Worm (Caenorhabditis elegans) whole organism, L4 larva: Measurements from ENCODE around the gene F34H10.3.

Experiments used
- F37D6.2 ChIP-seq: sonication (generic microtip); optimal IDR thresholded peaks from 2 replicates; lab custom pipeline; 2016; ENCODE audit warnings: mild to moderate bottlenecking, missing genetic modification characterization, missing compliant biosample characterization
- F49E8.2 ChIP-seq: sonication (generic microtip); optimal IDR thresholded peaks from 2 replicates; lab custom pipeline; 2016; ENCODE audit warnings: missing compliant biosample characterization, mild to moderate bottlenecking, missing genetic modification characterization, borderline replicate concordance
- T20F7.1 ChIP-seq: fragments of 200-800 bp; sonication (Bioruptor generic); optimal IDR thresholded peaks from 2 replicates; lab custom pipeline; 2018; ENCODE audit warnings: mild to moderate bottlenecking, missing genetic modification characterization, missing compliant biosample characterization
- Y48G9A.11 ChIP-seq: fragments of 200-800 bp; sonication (Bioruptor generic); IDR thresholded peaks from 2 replicates; pipeline ENCODE4 v1.3.6; 2022; ENCODE audit warnings: missing genetic modification reagents, missing genetic modification characterization, missing compliant biosample characterization
- ZK337.2 ChIP-seq: fragments of 200-800 bp; sonication (Bioruptor generic); IDR thresholded peaks from 2 replicates; pipeline ENCODE4 v1.3.6; 2022; ENCODE audit warnings: missing genetic modification reagents, missing genetic modification characterization, missing compliant biosample characterization
- aha-1 ChIP-seq: fragments of 150-350 bp; peaks from one replicate; lab custom pipeline; 2014; ENCODE audit warnings: missing biosample characterization, missing genetic modification characterization
- arid-1 ChIP-seq: fragments of 200-800 bp; sonication (Bioruptor generic); conservative IDR thresholded peaks from 2 replicates; pipeline ENCODE4 v1.3.6; 2022; ENCODE audit warnings: missing genetic modification reagents, missing genetic modification characterization, missing compliant biosample characterization
- attf-4 ChIP-seq: sonication (generic microtip); optimal IDR thresholded peaks from 3 replicates; lab custom pipeline; 2017; ENCODE audit warnings: missing biosample characterization, missing genetic modification characterization
- ceh-44 ChIP-seq: fragments of 200-800 bp; sonication (Bioruptor generic); IDR thresholded peaks from 2 replicates; pipeline ENCODE4 v1.3.6; 2022; ENCODE audit warnings: missing genetic modification reagents, missing genetic modification characterization, missing compliant biosample characterization
- ctbp-1 ChIP-seq: fragments of 200-800 bp; sonication (Bioruptor generic); IDR thresholded peaks from 2 replicates; pipeline ENCODE4 v1.3.6; 2022; ENCODE audit warnings: missing genetic modification reagents, missing genetic modification characterization, missing compliant biosample characterization
- daf-16 ChIP-seq, 3 experiments: sonication (generic microtip); optimal IDR thresholded peaks; 2 replicates each; lab custom pipeline; 2016 to 2017; ENCODE audit warnings: missing genetic modification characterization in 3 of 3, missing genetic modification reagents in 3 of 3, mild to moderate bottlenecking in 2 of 3, missing compliant biosample characterization in 2 of 3, missing biosample characterization in 1 of 3, moderate library complexity in 1 of 3
- daf-19 ChIP-seq: fragments of 200-800 bp; sonication (Bioruptor generic); conservative IDR thresholded peaks from 2 replicates; pipeline ENCODE4 v1.3.6; 2022; ENCODE audit warnings: missing genetic modification characterization, missing compliant biosample characterization
- dmd-6 ChIP-seq: fragments of 200-800 bp; sonication (Bioruptor generic); IDR thresholded peaks from 2 replicates; pipeline ENCODE4 v1.3.6; 2022; ENCODE audit warnings: missing genetic modification reagents, missing genetic modification characterization, missing compliant biosample characterization
- egl-43 ChIP-seq: fragments of 200-800 bp; sonication (Bioruptor generic); IDR thresholded peaks from 2 replicates; pipeline ENCODE4 v1.3.6; 2022; ENCODE audit warnings: missing genetic modification reagents, missing genetic modification characterization, missing compliant biosample characterization
- fkh-10 ChIP-seq: fragments of 150-350 bp; optimal IDR thresholded peaks from 2 replicates; lab custom pipeline; 2014; ENCODE audit warnings: missing biosample characterization, missing genetic modification reagents, missing genetic modification characterization
- fos-1 ChIP-seq: fragments of 150-350 bp; optimal IDR thresholded peaks from 2 replicates; lab custom pipeline; 2014; ENCODE audit warnings: missing biosample characterization, missing genetic modification characterization
- lim-7 ChIP-seq: fragments of 200-800 bp; sonication (Bioruptor generic); IDR thresholded peaks from 2 replicates; pipeline ENCODE4 v1.3.6; 2022; ENCODE audit warnings: missing genetic modification characterization, missing compliant biosample characterization
- lin-29 ChIP-seq: fragments of 200-800 bp; sonication (Bioruptor generic); IDR thresholded peaks from 2 replicates; pipeline ENCODE4 v1.3.6; 2022; ENCODE audit warnings: missing genetic modification reagents, missing genetic modification characterization, missing compliant biosample characterization
- lin-39 ChIP-seq: fragments of 150-350 bp; optimal IDR thresholded peaks from 2 replicates; lab custom pipeline; 2014; ENCODE audit warnings: missing biosample characterization, missing genetic modification reagents, missing genetic modification characterization
- madf-5 ChIP-seq, 2 experiments: fragments of 200-800 bp; sonication (Bioruptor generic); IDR thresholded peaks; 2 replicates each; pipeline ENCODE4 v1.3.6; 2022; ENCODE audit warnings: missing compliant biosample characterization in 2 of 2, missing genetic modification characterization in 2 of 2
- mes-2 ChIP-seq: sonication (generic microtip); optimal IDR thresholded peaks from 2 replicates; lab custom pipeline; 2016; ENCODE audit warnings: missing genotype, mild to moderate bottlenecking, missing genetic modification characterization, missing compliant biosample characterization; ENCODE audit not compliant: poor library complexity, severe bottlenecking
- mxl-2 ChIP-seq: fragments of 200-800 bp; sonication (Bioruptor generic); conservative IDR thresholded peaks from 2 replicates; pipeline ENCODE4 v1.3.6; 2022; ENCODE audit warnings: missing genetic modification reagents, missing genetic modification characterization, missing compliant biosample characterization
- nhr-102 ChIP-seq: sonication (generic microtip); optimal IDR thresholded peaks from 2 replicates; lab custom pipeline; 2016; ENCODE audit warnings: mild to moderate bottlenecking, missing genetic modification characterization, moderate library complexity, missing compliant biosample characterization
- nhr-11 ChIP-seq: fragments of 150-350 bp; optimal IDR thresholded peaks from 2 replicates; lab custom pipeline; 2014; ENCODE audit warnings: missing biosample characterization, missing genetic modification characterization
- nhr-111 ChIP-seq: fragments of 200-800 bp; sonication (Bioruptor generic); optimal IDR thresholded peaks from 2 replicates; lab custom pipeline; 2018; ENCODE audit warnings: mild to moderate bottlenecking, missing genetic modification characterization, missing compliant biosample characterization
- nhr-237 ChIP-seq: sonication (generic microtip); optimal IDR thresholded peaks from 2 replicates; lab custom pipeline; 2017; ENCODE audit warnings: missing biosample characterization, missing genetic modification characterization
- nhr-76 ChIP-seq: fragments of 150-350 bp; optimal IDR thresholded peaks from 2 replicates; lab custom pipeline; 2014; ENCODE audit warnings: missing biosample characterization, missing genetic modification characterization
- php-3 ChIP-seq: fragments of 200-800 bp; sonication (Bioruptor generic); IDR thresholded peaks from 2 replicates; pipeline ENCODE4 v1.3.6; 2022; ENCODE audit warnings: missing genetic modification reagents, missing genetic modification characterization, missing compliant biosample characterization
- rbr-2 ChIP-seq: sonication (generic microtip); optimal IDR thresholded peaks from 2 replicates; lab custom pipeline; 2016; ENCODE audit warnings: missing genotype, missing genetic modification characterization, missing compliant biosample characterization
- spr-1 ChIP-seq: sonication (generic microtip); optimal IDR thresholded peaks from 2 replicates; lab custom pipeline; 2016; ENCODE audit warnings: mild to moderate bottlenecking, missing genetic modification characterization, missing compliant biosample characterization
- spr-3 ChIP-seq: fragments of 200-800 bp; sonication (Bioruptor generic); optimal IDR thresholded peaks from 2 replicates; lab custom pipeline; 2018; ENCODE audit warnings: mild to moderate bottlenecking, missing genetic modification characterization, missing compliant biosample characterization
- tra-1 ChIP-seq: fragments of 200-800 bp; sonication (Bioruptor generic); IDR thresholded peaks from 2 replicates; pipeline ENCODE4 v1.3.6; 2022; ENCODE audit warnings: missing genetic modification reagents, missing genetic modification characterization, missing compliant biosample characterization
- unc-62 ChIP-seq, 3 experiments: fragments of 150-350 bp in 1 of 3; sonication (generic microtip); optimal IDR thresholded peaks in 2 of 3; peaks in 1 of 3; 1 replicate in 1 of 3; 2 replicates in 2 of 3; lab custom pipeline; 2014 to 2017; ENCODE audit warnings: missing biosample characterization in 3 of 3, missing genetic modification characterization in 3 of 3, missing genetic modification reagents in 3 of 3, missing genotype in 1 of 3
- zfp-2 ChIP-seq: sonication (generic microtip); optimal IDR thresholded peaks from 2 replicates; lab custom pipeline; 2016; ENCODE audit warnings: mild to moderate bottlenecking, missing genetic modification characterization, missing compliant biosample characterization
- zfp-3 ChIP-seq: fragments of 200-800 bp; sonication (Bioruptor generic); conservative IDR thresholded peaks from 2 replicates; pipeline ENCODE4 v1.3.6; 2022; ENCODE audit warnings: missing genetic modification reagents, missing genetic modification characterization, missing compliant biosample characterization
- ztf-7 ChIP-seq: fragments of 150-350 bp; optimal IDR thresholded peaks from 2 replicates; lab custom pipeline; 2014; ENCODE audit warnings: missing biosample characterization, missing genetic modification characterization

Gene F34H10.3

ce11 chrX:9622609-9623008 lies 12.2 kb downstream of the F34H10.3 start (continued):
- TF ChIP-seq lim-7 (GFP tag; lab: Robert Waterston, UW) (peak; percentile 86), F49E8.2 (tag; lab: Kevin White, UChicago) (peak; percentile 35), nhr-76 (no peak), fkh-10 (GFP tag; lab: Kevin White, UChicago) (no peak), arid-1 (GFP tag; lab: Robert Waterston, UW) (peak; percentile 53), nhr-102 (tag; lab: Kevin White, UChicago) (peak; percentile 76), daf-16 (GFP tag; optimal IDR thresholded peaks at IDR 0.05; lab: Kevin White, UChicago) (peak; percentile 18 to 84), daf-16 (tag; optimal IDR thresholded peaks at IDR 0.05; lab: Kevin White, UChicago) (peak; percentile 65), aha-1 (peak; percentile 86), egl-43 (GFP tag; lab: Robert Waterston, UW) (no peak), Y48G9A.11 (peak; percentile 73), daf-19 (GFP tag; lab: Robert Waterston, UW) (0 out of 2 replicates have a peak, but pooled peaks have one; percentile 24), spr-3 (GFP tag; lab: Kevin White, UChicago) (peak; percentile 14), fos-1 (no peak), T20F7.1 (GFP tag; lab: Kevin White, UChicago) (peak; percentile 19), tra-1 (GFP tag; lab: Robert Waterston, UW) (peak; percentile 80; the same call in 1 of the 2 replicates), mes-2 (tag; lab: Kevin White, UChicago) (no peak), nhr-111 (GFP tag; lab: Kevin White, UChicago) (peak; percentile 5), nhr-11 (tag; lab: Kevin White, UChicago) (no peak), ZK337.2 (GFP tag; lab: Robert Waterston, UW) (peak; percentile 60; the same call in 1 of the 2 replicates), ztf-7 (tag; lab: Kevin White, UChicago) (no peak), zfp-3 (GFP tag; lab: Robert Waterston, UW) (0 out of 2 replicates have a peak, but pooled peaks have one; percentile 9), ctbp-1 (GFP tag; lab: Robert Waterston, UW) (0 out of 2 replicates have a peak, but pooled peaks have one; percentile 33), php-3 (GFP tag; lab: Robert Waterston, UW) (peak; percentile 56; the same call in 1 of the 2 replicates), dmd-6 (peak; percentile 52; the same call in 1 of the 2 replicates)

- no peak for TF ChIP-seq spr-1 (tag; lab: Kevin White, UChicago)
- TF ChIP-seq unc-62 (GFP tag; optimal IDR thresholded peaks at IDR 0.05 in 1 of 2; lab: Kevin White, UChicago) = peak in 1 of 2 experiments; percentile 37
- no peak for TF ChIP-seq unc-62 (tag; optimal IDR thresholded peaks at IDR 0.05; lab: Kevin White, UChicago)
- no peak for TF ChIP-seq rbr-2 (tag; lab: Kevin White, UChicago)
Measured at ce11 chrX:9620136-9620535, 14.7 kb downstream of the F34H10.3 start, which contains the start of gene C11E4.8. Gene C11E4.8 (plus strand): TSS chrX:9620436.

DNA sequence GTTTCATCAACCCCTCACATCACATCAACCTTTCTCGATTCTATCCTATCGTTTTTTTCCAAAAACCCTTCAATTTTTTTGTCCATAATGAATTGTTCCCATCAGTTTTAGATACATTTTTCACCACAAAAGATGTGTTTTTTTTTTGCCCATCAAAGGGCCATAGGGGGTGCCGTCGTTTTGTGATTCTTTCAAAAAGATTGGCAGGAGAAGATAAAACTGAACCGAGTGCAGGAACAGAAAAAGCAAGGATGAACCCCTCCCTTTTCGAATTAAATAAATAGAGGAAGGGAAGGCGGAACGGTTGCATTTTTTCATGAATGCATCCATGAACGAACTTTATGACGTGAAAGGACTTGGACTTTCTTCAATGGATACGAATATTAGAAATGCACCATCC lies 17.9 kb downstream of the F34H10.3 start, which contains the start of gene C11E4.7:
Gene C11E4.7, plus strand, starts transcription at position 301 of the 400 bp plus-strand sequence.
- TF ChIP-seq lin-39 (no peak), nhr-237 (tag; lab: Kevin White, UChicago) (no peak), dmd-6 (peak; percentile 26; the same call in 1 of the 2 replicates), lin-29 (GFP tag; lab: Robert Waterston, UW) (no peak), attf-4 (no peak), madf-5 (GFP tag; IDR thresholded peaks at IDR 0.05; lab: Robert Waterston, UW) (no peak), egl-43 (GFP tag; lab: Robert Waterston, UW) (no peak), zfp-2 (no peak), php-3 (GFP tag; lab: Robert Waterston, UW) (no peak), mxl-2 (GFP tag; lab: Robert Waterston, UW) (no peak), ceh-44 (GFP tag; lab: Robert Waterston, UW) (no peak), aha-1 (peak; percentile 29), F37D6.2 (tag; lab: Kevin White, UChicago) (no peak), tra-1 (GFP tag; lab: Robert Waterston, UW) (peak; percentile 59; the same call in 1 of the 2 replicates)
